Fruit fly (Drosophila melanogaster) whole organism, prepupa: ENCODE results near the gene RpL7-like.
A peak's percentile ranks its signal among the peaks of the same experiment; 100 is the strongest.

Source experiments
- Blimp-1 ChIP-seq: fragments of 200-800 bp; sonication (Bioruptor generic); optimal IDR thresholded peaks from 3 replicates; lab custom pipeline; 2017; ENCODE audit warnings: missing biosample characterization, missing genetic modification characterization, mild to moderate bottlenecking, moderate library complexity, missing genetic modification reagents
- CG10631 ChIP-seq: fragments of 200-800 bp; sonication (Bioruptor generic); optimal IDR thresholded peaks from 2 replicates; lab custom pipeline; 2016; ENCODE audit warnings: missing biosample characterization, missing genetic modification characterization
- CG10669 ChIP-seq: fragments of 200-800 bp; sonication (Bioruptor generic); optimal IDR thresholded peaks from 3 replicates; lab custom pipeline; 2018; ENCODE audit warnings: missing biosample characterization, mild to moderate bottlenecking, missing genetic modification characterization, moderate library complexity
- CG11294 ChIP-seq: fragments of 200-800 bp; sonication (Bioruptor generic); IDR thresholded peaks from 2 replicates; pipeline ENCODE4 v1.3.6; 2022; ENCODE audit warnings: missing biosample characterization, missing genetic modification characterization
- CG11762 ChIP-seq: fragments of 200-800 bp; sonication (Bioruptor generic); optimal IDR thresholded peaks from 3 replicates; lab custom pipeline; 2016; ENCODE audit warnings: missing biosample characterization, missing genetic modification characterization; ENCODE audit not compliant: insufficient read depth
- CG11902 ChIP-seq: fragments of 200-800 bp; sonication (Bioruptor generic); optimal IDR thresholded peaks from 3 replicates; lab custom pipeline; 2016; ENCODE audit warnings: missing biosample characterization, missing genetic modification characterization
- CG15336 ChIP-seq: fragments of 200-800 bp; sonication (Bioruptor generic); IDR thresholded peaks from 2 replicates; pipeline ENCODE4 v1.3.6; 2022; ENCODE audit warnings: missing biosample characterization, missing genetic modification characterization
- CG1621 ChIP-seq: fragments of 200-800 bp; sonication (Bioruptor generic); optimal IDR thresholded peaks from 3 replicates; lab custom pipeline; 2018; ENCODE audit warnings: missing biosample characterization, mild to moderate bottlenecking, missing genetic modification characterization
- CG3032 ChIP-seq: fragments of 200-800 bp; optimal IDR thresholded peaks from 2 replicates; lab custom pipeline; 2019; ENCODE audit warnings: missing biosample characterization, mild to moderate bottlenecking, missing genetic modification characterization, moderate library complexity
- CG34406 ChIP-seq: fragments of 200-800 bp; sonication (Bioruptor generic); optimal IDR thresholded peaks from 3 replicates; lab custom pipeline; 2016; ENCODE audit warnings: missing biosample characterization, missing genetic modification characterization
- CG4318 ChIP-seq: fragments of 200-800 bp; sonication (Bioruptor generic); optimal IDR thresholded peaks from 3 replicates; lab custom pipeline; 2017; ENCODE audit warnings: missing biosample characterization, mild to moderate bottlenecking, missing genetic modification characterization
- CG6163 ChIP-seq: fragments of 200-800 bp; sonication (Bioruptor generic); IDR thresholded peaks from 3 replicates; pipeline ENCODE4 v1.3.6; 2022; ENCODE audit warnings: missing biosample characterization, missing genetic modification characterization
- CG6276 ChIP-seq: fragments of 200-800 bp; sonication (Bioruptor generic); optimal IDR thresholded peaks from 2 replicates; lab custom pipeline; 2017; ENCODE audit warnings: missing biosample characterization, mild to moderate bottlenecking, missing genetic modification characterization
- CG6808 ChIP-seq: fragments of 200-800 bp; sonication (Bioruptor generic); optimal IDR thresholded peaks from 3 replicates; lab custom pipeline; 2017; ENCODE audit warnings: missing biosample characterization, missing genetic modification characterization, mild to moderate bottlenecking, moderate library complexity, missing genetic modification reagents
- CG8319 ChIP-seq: fragments of 200-800 bp; sonication (Bioruptor generic); optimal IDR thresholded peaks from 3 replicates; lab custom pipeline; 2016; ENCODE audit warnings: missing biosample characterization, missing genetic modification characterization
- CG8632 ChIP-seq: fragments of 200-800 bp; sonication (Bioruptor generic); optimal IDR thresholded peaks from 3 replicates; lab custom pipeline; 2016; ENCODE audit warnings: missing biosample characterization, missing genetic modification characterization
- Eip78C ChIP-seq: fragments of 200-800 bp; sonication (Bioruptor generic); peaks from one replicate; lab custom pipeline; 2016; ENCODE audit warnings: missing biosample characterization, missing genetic modification characterization
- Eip93F ChIP-seq: fragments of 200-800 bp; sonication (Bioruptor generic); optimal IDR thresholded peaks from 2 replicates; lab custom pipeline; 2016; ENCODE audit warnings: missing biosample characterization, mild to moderate bottlenecking, missing genetic modification characterization
- Ets96B ChIP-seq: fragments of 200-800 bp; optimal IDR thresholded peaks from 2 replicates; lab custom pipeline; 2019; ENCODE audit warnings: missing biosample characterization, mild to moderate bottlenecking, missing genetic modification characterization, moderate library complexity
- Gug ChIP-seq: fragments of 200-800 bp; sonication (Bioruptor generic); IDR thresholded peaks from 2 replicates; pipeline ENCODE4 v1.3.6; 2022; ENCODE audit warnings: missing biosample characterization, missing genetic modification characterization
- Hr4 ChIP-seq: fragments of 200-800 bp; sonication (Bioruptor generic); optimal IDR thresholded peaks from 3 replicates; lab custom pipeline; 2016; ENCODE audit warnings: missing biosample characterization, missing genetic modification characterization
- Met ChIP-seq: fragments of 200-800 bp; sonication (Bioruptor generic); optimal IDR thresholded peaks from 3 replicates; lab custom pipeline; 2016; ENCODE audit warnings: missing biosample characterization, missing genetic modification characterization
- Smox ChIP-seq: fragments of 200-800 bp; sonication (Bioruptor generic); optimal IDR thresholded peaks from 3 replicates; lab custom pipeline; 2016; ENCODE audit warnings: missing biosample characterization, missing genetic modification characterization
- Sox102F ChIP-seq: fragments of 200-800 bp; sonication (Bioruptor generic); optimal IDR thresholded peaks from 2 replicates; lab custom pipeline; 2016; ENCODE audit warnings: missing biosample characterization, mild to moderate bottlenecking, missing genetic modification characterization
- Sox14 ChIP-seq: fragments of 200-800 bp; sonication (Bioruptor generic); optimal IDR thresholded peaks from 3 replicates; lab custom pipeline; 2016; ENCODE audit warnings: missing biosample characterization, missing genetic modification characterization
- achi ChIP-seq: fragments of 200-800 bp; sonication (Bioruptor generic); optimal IDR thresholded peaks from 3 replicates; lab custom pipeline; 2016; ENCODE audit warnings: missing biosample characterization, missing genetic modification characterization
- acj6 ChIP-seq: fragments of 200-800 bp; sonication (Bioruptor generic); optimal IDR thresholded peaks from 3 replicates; lab custom pipeline; 2016; ENCODE audit warnings: missing biosample characterization, missing genetic modification characterization
- cyc ChIP-seq: fragments of 200-800 bp; sonication (Bioruptor generic); optimal IDR thresholded peaks from 3 replicates; lab custom pipeline; 2016; ENCODE audit warnings: missing biosample characterization, missing genetic modification characterization
- dac ChIP-seq: fragments of 200-800 bp; sonication (Bioruptor generic); optimal IDR thresholded peaks from 2 replicates; lab custom pipeline; 2017; ENCODE audit warnings: missing biosample characterization, mild to moderate bottlenecking, missing genetic modification characterization
- dsx ChIP-seq: fragments of 200-800 bp; optimal IDR thresholded peaks from 3 replicates; lab custom pipeline; 2019; ENCODE audit warnings: missing biosample characterization, mild to moderate bottlenecking, missing genetic modification characterization, moderate library complexity; ENCODE audit not compliant: poor library complexity, severe bottlenecking
- eg ChIP-seq: fragments of 200-800 bp; sonication (Bioruptor generic); IDR thresholded peaks from 3 replicates; pipeline ENCODE4 v1.3.6; 2022; ENCODE audit warnings: missing biosample characterization, missing genetic modification characterization
- fd85E ChIP-seq: fragments of 200-800 bp; sonication (Bioruptor generic); optimal IDR thresholded peaks from 3 replicates; lab custom pipeline; 2016; ENCODE audit warnings: missing biosample characterization, missing genetic modification characterization
- lz ChIP-seq: fragments of 200-800 bp; sonication (Bioruptor generic); optimal IDR thresholded peaks from 3 replicates; lab custom pipeline; 2016; ENCODE audit warnings: missing biosample characterization, missing genetic modification characterization
- net ChIP-seq: fragments of 200-800 bp; sonication (Bioruptor generic); optimal IDR thresholded peaks from 3 replicates; lab custom pipeline; 2016; ENCODE audit warnings: missing biosample characterization, missing genetic modification characterization
- pdm3 ChIP-seq: fragments of 200-800 bp; sonication (Bioruptor generic); optimal IDR thresholded peaks from 3 replicates; lab custom pipeline; 2016; ENCODE audit warnings: missing biosample characterization, missing genetic modification characterization
- salr ChIP-seq, 2 experiments: fragments of 200-800 bp; sonication (Bioruptor generic); optimal IDR thresholded peaks; 3 replicates each; lab custom pipeline; 2016 to 2018; ENCODE audit warnings: missing biosample characterization in 2 of 2, missing genetic modification characterization in 2 of 2, mild to moderate bottlenecking in 1 of 2
- spab ChIP-seq: fragments of 200-800 bp; sonication (Bioruptor generic); optimal IDR thresholded peaks from 2 replicates; lab custom pipeline; 2017; ENCODE audit warnings: missing biosample characterization, mild to moderate bottlenecking, missing genetic modification characterization, missing genetic modification reagents
- ss ChIP-seq, 2 experiments: fragments of 200-800 bp; sonication (Bioruptor generic); optimal IDR thresholded peaks; 2 replicates in 1 of 2; 3 replicates in 1 of 2; lab custom pipeline; 2017 to 2018; ENCODE audit warnings: mild to moderate bottlenecking in 2 of 2, missing biosample characterization in 2 of 2, missing genetic modification characterization in 2 of 2, moderate library complexity in 1 of 2
- svp ChIP-seq: fragments of 200-800 bp; sonication (Bioruptor generic); peaks from one replicate; lab custom pipeline; 2016; ENCODE audit warnings: missing biosample characterization, missing genetic modification characterization
- vri ChIP-seq: fragments of 200-800 bp; sonication (Bioruptor generic); optimal IDR thresholded peaks from 3 replicates; lab custom pipeline; 2016; ENCODE audit warnings: missing biosample characterization, mild to moderate bottlenecking, missing genetic modification characterization

The RpL7-like gene

DNA sequence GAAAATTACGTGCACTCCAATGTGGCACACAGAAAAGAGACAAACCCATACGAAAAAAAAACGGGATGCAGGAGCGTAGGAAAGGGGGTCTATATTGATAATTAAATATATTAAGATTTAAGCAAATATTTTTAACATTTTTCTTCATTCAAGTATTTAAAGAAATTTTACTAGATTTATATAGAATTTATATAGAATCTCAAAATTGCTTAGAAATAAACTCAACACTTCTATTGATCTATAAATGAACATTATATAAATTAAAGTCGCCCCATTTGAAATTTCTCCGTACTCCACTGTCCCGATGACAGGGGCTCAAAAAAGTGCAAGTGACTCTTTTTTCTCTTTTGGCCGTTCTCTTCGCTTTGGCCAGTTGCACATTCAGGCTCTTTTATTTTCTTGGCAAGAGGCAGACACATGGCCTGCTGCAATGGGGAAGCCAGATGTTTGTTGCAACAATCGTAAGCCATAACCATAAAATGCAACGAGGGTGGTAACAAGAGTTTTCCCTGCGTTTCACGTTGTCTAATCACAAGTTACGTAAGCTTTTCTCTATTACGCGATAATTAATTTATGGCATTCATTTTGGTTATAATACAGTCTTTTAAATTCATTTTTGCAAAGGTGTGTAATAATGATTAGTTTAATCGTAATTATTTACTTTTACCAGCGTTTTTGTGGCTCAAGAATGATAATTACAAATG, 9.7 kb downstream of the RpL7-like start (continued):
- TF ChIP-seq svp (GFP tag; lab: Kevin White, UChicago): no peak
- peak; percentile 89 for TF ChIP-seq CG8632 (GFP tag; lab: Kevin White, UChicago)
- peak; percentile 93 for TF ChIP-seq acj6 (GFP tag; lab: Kevin White, UChicago)
- TF ChIP-seq CG34406 (GFP tag; lab: Kevin White, UChicago): peak; percentile 90
- TF ChIP-seq vri (GFP tag; lab: Kevin White, UChicago): peak; percentile 10
- TF ChIP-seq CG6163 (GFP tag; lab: Robert Waterston, UW): peak; percentile 91
- peak; percentile 84 for TF ChIP-seq pdm3 (GFP tag; lab: Kevin White, UChicago)
- peak; percentile 98 for TF ChIP-seq CG15336 (GFP tag; lab: Robert Waterston, UW)
- TF ChIP-seq eg (GFP tag; lab: Robert Waterston, UW): peak; percentile 96
- peak; percentile 66 for TF ChIP-seq lz
- TF ChIP-seq, all 60 proteins: peak for 57

DNA sequence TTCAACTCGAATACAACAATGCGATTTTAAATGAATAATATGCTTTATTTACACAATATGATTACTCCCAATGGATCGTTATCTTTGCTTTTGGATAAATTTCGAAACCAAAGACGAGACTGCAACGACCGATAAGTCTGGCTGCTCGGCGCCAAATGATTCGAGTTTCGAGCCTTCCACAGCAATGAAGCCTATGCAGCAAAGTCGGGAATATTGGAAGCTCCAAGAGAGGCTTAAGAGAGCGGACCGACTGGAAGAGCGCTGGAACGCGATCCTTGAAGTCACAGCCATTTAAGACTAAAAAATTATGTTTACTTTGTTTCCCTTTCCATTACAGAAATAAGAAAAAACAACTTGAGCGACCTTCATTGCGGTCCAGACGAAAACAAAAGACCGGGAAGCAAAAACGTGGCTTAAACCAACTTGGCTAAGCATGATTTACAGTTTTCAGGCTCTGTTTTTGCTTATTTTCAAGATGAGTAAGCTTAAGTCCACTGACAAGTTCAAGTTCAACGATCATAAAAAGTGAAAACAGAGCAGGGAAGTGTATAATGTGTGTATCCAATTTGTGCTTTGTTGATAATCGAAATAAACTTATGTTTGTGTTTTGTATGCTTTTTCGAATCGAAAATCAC, 10.6 kb downstream of the RpL7-like start, which contains the start of gene firl:
firl (minus strand) TSS at position 159 of the 635 bp plus-strand sequence.
- TF ChIP-seq Sox102F (GFP tag; lab: Kevin White, UChicago): no peak
- no peak for TF ChIP-seq fd85E (GFP tag; lab: Kevin White, UChicago)
- TF ChIP-seq CG6276 (GFP tag; lab: Kevin White, UChicago): no peak
- TF ChIP-seq achi: no peak
- TF ChIP-seq CG1621 (tag; lab: Kevin White, UChicago): no peak
- TF ChIP-seq CG8632 (GFP tag; lab: Kevin White, UChicago): no peak
- no peak for TF ChIP-seq Sox14
- no peak for TF ChIP-seq CG11294 (GFP tag; lab: Robert Waterston, UW)
- no peak for TF ChIP-seq svp (GFP tag; lab: Kevin White, UChicago)
- peak; percentile 2 for TF ChIP-seq Eip78C (GFP tag; lab: Kevin White, UChicago)
- TF ChIP-seq CG8319 (GFP tag; lab: Kevin White, UChicago): no peak
- no peak for TF ChIP-seq CG10669 (GFP tag; lab: Kevin White, UChicago)
- TF ChIP-seq CG11762 (GFP tag; lab: Kevin White, UChicago): no peak
- TF ChIP-seq CG6808 (GFP tag; lab: Kevin White, UChicago): peak; percentile 88
- TF ChIP-seq acj6 (GFP tag; lab: Kevin White, UChicago): no peak
- no peak for TF ChIP-seq Eip93F
- TF ChIP-seq lz: no peak
- TF ChIP-seq CG10631 (GFP tag; lab: Kevin White, UChicago): no peak
- TF ChIP-seq Met: no peak
- TF ChIP-seq CG15336 (GFP tag; lab: Robert Waterston, UW): no peak
- no peak for TF ChIP-seq spab
- TF ChIP-seq Hr4 (GFP tag; lab: Kevin White, UChicago): no peak
- TF ChIP-seq cyc (GFP tag; lab: Kevin White, UChicago): no peak
- peak; percentile 79 for TF ChIP-seq Blimp-1 (GFP tag; lab: Kevin White, UChicago)
- no peak for TF ChIP-seq CG11902 (GFP tag; lab: Kevin White, UChicago)
- TF ChIP-seq dac (GFP tag; lab: Kevin White, UChicago): no peak
- no peak for TF ChIP-seq CG4318
- no peak for TF ChIP-seq pdm3 (GFP tag; lab: Kevin White, UChicago)
- TF ChIP-seq dsx (GFP tag; lab: Kevin White, UChicago): peak; percentile 78
- no peak for TF ChIP-seq salr (GFP tag; optimal IDR thresholded peaks at IDR 0.05; lab: Kevin White, UChicago)
- TF ChIP-seq CG3032 (tag; lab: Kevin White, UChicago): no peak
- no peak for TF ChIP-seq net (GFP tag; lab: Kevin White, UChicago)
- no peak for TF ChIP-seq Smox (GFP tag; lab: Kevin White, UChicago)
- TF ChIP-seq Ets96B (tag; lab: Kevin White, UChicago): no peak
- TF ChIP-seq ss (GFP tag; optimal IDR thresholded peaks at IDR 0.05; lab: Kevin White, UChicago): peak; percentile 39 to 61
- no peak for TF ChIP-seq Gug (GFP tag; lab: Robert Waterston, UW)
- TF ChIP-seq, all 60 proteins: peak for 5
